Worm (Caenorhabditis elegans): ENCODE results near the gene pinn-1.

- TF ChIP-seq klf-2 (GFP tag; conservative IDR thresholded peaks at IDR 0.05) (no peak), med-1 (GFP tag; optimal IDR thresholded peaks at IDR 0.05; ENCODE audit: insufficient read depth) (no peak), ztf-29 (GFP tag; IDR thresholded peaks at IDR 0.05) (no peak), flt-1 (GFP tag; IDR thresholded peaks at IDR 0.05) (no peak), cog-1 (tag; optimal IDR thresholded peaks at IDR 0.05) (no peak), ztf-23 (GFP tag; IDR thresholded peaks at IDR 0.05) (no peak)
Observed at ce11 chrII:2913505-2913904, 24.7 kb upstream of the pinn-1 start, which contains the start of gene ubc-15.
